Fruit fly (Drosophila melanogaster): Measurements from ENCODE around the gene CG9286.
A peak's percentile ranks its signal among the peaks of the same experiment; 100 is the strongest.

- peak; percentile 33 for TF ChIP-seq Hr39 (GFP tag; optimal IDR thresholded peaks at IDR 0.05)
- TF ChIP-seq OdsH (GFP tag; optimal IDR thresholded peaks at IDR 0.05), result peak; percentile 40
- TF ChIP-seq topi (GFP tag; optimal IDR thresholded peaks at IDR 0.05), result peak; percentile 36
- TF ChIP-seq dsx (GFP tag; optimal IDR thresholded peaks at IDR 0.05; ENCODE audit: poor library complexity, severe bottlenecking), result no peak
- no peak for TF ChIP-seq CG8319 (GFP tag; optimal IDR thresholded peaks at IDR 0.05)
- TF ChIP-seq salr (GFP tag; optimal IDR thresholded peaks at IDR 0.05), result peak in 1 of 2 experiments; percentile 3
- peak; percentile 36 for TF ChIP-seq acj6 (GFP tag; optimal IDR thresholded peaks at IDR 0.05)
- TF ChIP-seq CG3919 (GFP tag; optimal IDR thresholded peaks at IDR 0.05), result no peak
- no peak for TF ChIP-seq fkh (GFP tag; optimal IDR thresholded peaks at IDR 0.05)
- TF ChIP-seq Lpt (GFP tag; optimal IDR thresholded peaks at IDR 0.05), result no peak
- no peak; the same call in 2 of the 3 replicates for TF ChIP-seq CG8119 (GFP tag; IDR thresholded peaks at IDR 0.05)
Observed at dm6 chr3R:13822602-13823220, 41.9 kb downstream of the CG9286 start.
